Worm (Caenorhabditis elegans) whole organism, young adult: ENCODE measurements around the gene F16B12.4.

Experiments
- B0261.1 ChIP-seq: sonication (generic microtip); optimal IDR thresholded peaks from 2 replicates; lab custom pipeline; 2016; ENCODE audit warnings: mild to moderate bottlenecking, missing genetic modification characterization, moderate library complexity, missing compliant biosample characterization
- D2030.7 ChIP-seq: fragments of 200-800 bp; sonication (Bioruptor generic); IDR thresholded peaks from 2 replicates; pipeline ENCODE4 v1.3.6; 2022; ENCODE audit warnings: missing genetic modification reagents, missing genetic modification characterization, missing compliant biosample characterization
- ceh-58 ChIP-seq: fragments of 200-800 bp; sonication (Bioruptor generic); IDR thresholded peaks from 2 replicates; pipeline ENCODE4 v1.3.6; 2022; ENCODE audit warnings: missing genetic modification characterization, missing compliant biosample characterization
- ceh-91 ChIP-seq: fragments of 200-800 bp; sonication (Bioruptor generic); IDR thresholded peaks from 2 replicates; pipeline ENCODE4 v1.3.6; 2022; ENCODE audit warnings: missing genetic modification reagents, missing genetic modification characterization, missing compliant biosample characterization
- efl-1 ChIP-seq: fragments of 150-350 bp; optimal IDR thresholded peaks from 2 replicates; lab custom pipeline; 2014; ENCODE audit warnings: missing biosample characterization, missing genetic modification reagents, missing genetic modification characterization
- egl-44 ChIP-seq: fragments of 200-800 bp; sonication (Bioruptor generic); IDR thresholded peaks from 2 replicates; pipeline ENCODE4 v1.3.6; 2022; ENCODE audit warnings: missing genetic modification reagents, missing genetic modification characterization, missing compliant biosample characterization
- lin-35 ChIP-seq, 3 experiments: fragments of 150-350 bp in 2 of 3; sonication (generic microtip) in 1 of 3; optimal IDR thresholded peaks; 2 replicates each; lab custom pipeline; 2014 to 2018; ENCODE audit warnings: missing biosample characterization in 3 of 3, missing genetic modification characterization in 3 of 3, missing genetic modification reagents in 3 of 3
- unc-62 ChIP-seq: fragments of 150-350 bp; optimal IDR thresholded peaks from 2 replicates; lab custom pipeline; 2014; ENCODE audit warnings: missing biosample characterization, missing genetic modification reagents, missing genetic modification characterization

DNA sequence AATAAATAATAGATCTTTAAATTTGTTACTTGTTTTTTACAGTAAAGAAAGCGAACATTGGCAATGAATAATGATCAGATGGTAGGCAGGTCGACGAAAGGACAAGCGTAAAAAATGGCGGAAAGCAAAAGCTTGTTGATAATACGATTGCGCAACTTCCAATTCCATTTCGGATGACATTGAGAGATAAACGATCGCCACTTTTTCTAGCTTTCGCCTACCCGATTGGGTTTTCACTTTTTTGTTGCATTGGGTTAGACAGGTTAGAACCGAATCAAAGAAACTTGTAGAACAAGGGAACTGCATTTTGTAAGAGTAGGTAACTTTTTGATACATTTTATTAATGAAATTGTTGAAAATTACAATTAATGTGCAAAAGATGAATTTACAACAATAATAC, 28.9 kb downstream of the F16B12.4 start:
- TF ChIP-seq ceh-58 (GFP tag; lab: Robert Waterston, UW) (no peak), lin-35 (GFP tag; optimal IDR thresholded peaks at IDR 0.05; lab: Kevin White, UChicago) (no peak), D2030.7 (GFP tag; lab: Robert Waterston, UW) (no peak), efl-1 (GFP tag; lab: Kevin White, UChicago) (no peak), unc-62 (GFP tag; lab: Kevin White, UChicago) (no peak), ceh-91 (no peak), egl-44 (no peak), B0261.1 (no peak)
